Fruit fly (Drosophila melanogaster) whole organism, embryonic: Measurements from ENCODE around the gene CG14984.
A peak's percentile ranks its signal among the peaks of the same experiment; 100 is the strongest.

Experiments
- Atf-2 ChIP-seq: fragments of 200-800 bp; sonication (Bioruptor generic); optimal IDR thresholded peaks from 2 replicates; lab custom pipeline; 2016; ENCODE audit warnings: missing biosample characterization, missing genetic modification characterization
- Bdp1 ChIP-seq: fragments of 200-800 bp; sonication (Bioruptor generic); optimal IDR thresholded peaks from 3 replicates; lab custom pipeline; 2016; ENCODE audit warnings: missing biosample characterization, missing genetic modification characterization
- CG10267 ChIP-seq: fragments of 200-800 bp; sonication (Bioruptor generic); optimal IDR thresholded peaks from 2 replicates; lab custom pipeline; 2018; ENCODE audit warnings: missing biosample characterization, mild to moderate bottlenecking, missing genetic modification characterization, moderate library complexity
- CG10431 ChIP-seq: fragments of 200-800 bp; sonication (Bioruptor generic); optimal IDR thresholded peaks from 3 replicates; lab custom pipeline; 2018; ENCODE audit warnings: missing biosample characterization, mild to moderate bottlenecking, missing genetic modification characterization
- CG12219 ChIP-seq: fragments of 200-800 bp; sonication (Bioruptor generic); optimal IDR thresholded peaks from 3 replicates; lab custom pipeline; 2018; ENCODE audit warnings: missing biosample characterization, mild to moderate bottlenecking, missing genetic modification characterization
- CG16813 ChIP-seq: fragments of 200-800 bp; sonication (Bioruptor generic); IDR thresholded peaks from 3 replicates; pipeline ENCODE4 v1.3.6; 2022; ENCODE audit warnings: missing biosample characterization, missing genetic modification characterization; ENCODE audit not compliant: partially characterized antibody
- CG18764 ChIP-seq: fragments of 200-800 bp; sonication (Bioruptor generic); optimal IDR thresholded peaks from 3 replicates; lab custom pipeline; 2016; ENCODE audit warnings: missing biosample characterization, missing genetic modification characterization
- CG2129 ChIP-seq: fragments of 200-800 bp; sonication (Bioruptor generic); IDR thresholded peaks from 2 replicates; pipeline ENCODE4 v1.3.6; 2022; ENCODE audit warnings: missing biosample characterization, missing genetic modification characterization; ENCODE audit not compliant: partially characterized antibody
- CG30020 ChIP-seq: fragments of 200-800 bp; optimal IDR thresholded peaks from 2 replicates; lab custom pipeline; 2019; ENCODE audit warnings: missing biosample characterization, mild to moderate bottlenecking, missing genetic modification characterization, moderate library complexity
- CG3163 ChIP-seq: fragments of 200-800 bp; sonication (Bioruptor generic); optimal IDR thresholded peaks from 3 replicates; lab custom pipeline; 2016; ENCODE audit warnings: missing biosample characterization, missing genetic modification characterization
- CG34224 ChIP-seq: fragments of 200-800 bp; sonication (Bioruptor generic); IDR thresholded peaks from 3 replicates; pipeline ENCODE4 v1.3.6; 2022; ENCODE audit warnings: missing biosample characterization, missing genetic modification characterization; ENCODE audit not compliant: partially characterized antibody
- CG42726 ChIP-seq: fragments of 200-800 bp; sonication (Bioruptor generic); IDR thresholded peaks from 2 replicates; pipeline ENCODE4 v1.3.6; 2022; ENCODE audit warnings: missing biosample characterization, missing genetic modification characterization; ENCODE audit not compliant: partially characterized antibody
- CG6791 ChIP-seq: fragments of 200-800 bp; sonication (Bioruptor generic); IDR thresholded peaks from 3 replicates; pipeline ENCODE4 v1.3.6; 2022; ENCODE audit warnings: missing biosample characterization, missing genetic modification characterization; ENCODE audit not compliant: partially characterized antibody
- CG7357 ChIP-seq: fragments of 200-800 bp; sonication (Bioruptor generic); IDR thresholded peaks from 3 replicates; pipeline ENCODE4 v1.3.6; 2022; ENCODE audit warnings: missing biosample characterization, missing genetic modification characterization
- CG8944 ChIP-seq: fragments of 200-800 bp; sonication (Bioruptor generic); optimal IDR thresholded peaks from 3 replicates; lab custom pipeline; 2016; ENCODE audit warnings: missing biosample characterization, missing genetic modification characterization
- CG9727 ChIP-seq: fragments of 200-800 bp; sonication (Bioruptor generic); optimal IDR thresholded peaks from 3 replicates; lab custom pipeline; 2017; ENCODE audit warnings: missing biosample characterization, mild to moderate bottlenecking, missing genetic modification characterization
- CG9932 ChIP-seq: fragments of 200-800 bp; sonication (Bioruptor generic); IDR thresholded peaks from 2 replicates; pipeline ENCODE4 v1.3.6; 2022; ENCODE audit warnings: missing biosample characterization, missing genetic modification characterization
- CHES-1-like ChIP-seq: fragments of 200-800 bp; sonication (Bioruptor generic); optimal IDR thresholded peaks from 2 replicates; lab custom pipeline; 2016; ENCODE audit warnings: missing biosample characterization, missing genetic modification characterization
- Dip2 ChIP-seq: fragments of 200-800 bp; sonication (Bioruptor generic); IDR thresholded peaks from 2 replicates; pipeline ENCODE4 v1.3.6; 2022; ENCODE audit warnings: missing biosample characterization, missing genetic modification characterization
- Hmx ChIP-seq: fragments of 200-800 bp; sonication (Bioruptor generic); optimal IDR thresholded peaks from 2 replicates; lab custom pipeline; 2016; ENCODE audit warnings: missing biosample characterization, missing genetic modification characterization
- Lhr ChIP-seq: fragments of 200-800 bp; sonication (Bioruptor generic); optimal IDR thresholded peaks from 3 replicates; lab custom pipeline; 2017; ENCODE audit warnings: mild to moderate bottlenecking, missing biosample characterization, missing genetic modification reagents, missing genetic modification characterization
- Med ChIP-seq: fragments of 200-800 bp; sonication (Bioruptor generic); peaks from one replicate; lab custom pipeline; 2016; ENCODE audit warnings: missing biosample characterization, missing genetic modification characterization, mild to moderate bottlenecking, inconsistent platforms, moderate library complexity
- Nf-YC ChIP-seq: fragments of 200-800 bp; optimal IDR thresholded peaks from 3 replicates; lab custom pipeline; 2019; ENCODE audit warnings: missing biosample characterization, mild to moderate bottlenecking, missing genetic modification characterization, moderate library complexity
- Pdp1 ChIP-seq, 2 experiments: fragments of 200-800 bp; sonication (Bioruptor generic); optimal IDR thresholded peaks; 3 replicates each; lab custom pipeline; 2016; ENCODE audit warnings: missing biosample characterization in 2 of 2, missing genetic modification characterization in 2 of 2, mild to moderate bottlenecking in 1 of 2, moderate library complexity in 1 of 2
- Trl ChIP-seq, 3 experiments: fragments of >200 bp in 2 of 3; fragments of 200-800 bp in 1 of 3; sonication (Bioruptor generic) in 1 of 3; optimal IDR thresholded peaks; 2 replicates in 1 of 3; 3 replicates in 2 of 3; lab custom pipeline; 2016 to 2017; ENCODE audit warnings: missing biosample characterization in 1 of 3, missing genetic modification characterization in 1 of 3
- Xbp1 ChIP-seq: fragments of 200-800 bp; sonication (Bioruptor generic); optimal IDR thresholded peaks from 3 replicates; lab custom pipeline; 2016; ENCODE audit warnings: missing biosample characterization, mild to moderate bottlenecking, missing genetic modification characterization
- al ChIP-seq: fragments of 200-800 bp; sonication (Bioruptor generic); IDR thresholded peaks from 2 replicates; pipeline ENCODE4 v1.3.6; 2022; ENCODE audit warnings: missing biosample characterization, missing genetic modification characterization
- ase ChIP-seq: fragments of 200-800 bp; sonication (Bioruptor generic); IDR thresholded peaks from 3 replicates; pipeline ENCODE4 v1.3.6; 2022; ENCODE audit warnings: missing biosample characterization, missing genetic modification characterization
- bbx ChIP-seq: fragments of 200-800 bp; sonication (Bioruptor generic); IDR thresholded peaks from 2 replicates; pipeline ENCODE4 v1.3.6; 2022; ENCODE audit warnings: missing biosample characterization, missing genetic modification characterization; ENCODE audit not compliant: partially characterized antibody
- chif ChIP-seq, 2 experiments: fragments of 200-800 bp; sonication (Bioruptor generic); optimal IDR thresholded peaks; 3 replicates each; lab custom pipeline; 2016; ENCODE audit warnings: missing biosample characterization in 2 of 2, missing genetic modification characterization in 2 of 2
- da ChIP-seq: fragments of 200-800 bp; sonication (Bioruptor generic); optimal IDR thresholded peaks from 2 replicates; lab custom pipeline; 2016; ENCODE audit warnings: missing biosample characterization, missing genetic modification characterization
- dan ChIP-seq: fragments of 200-800 bp; sonication (Bioruptor generic); IDR thresholded peaks from 2 replicates; pipeline ENCODE4 v1.3.6; 2022; ENCODE audit warnings: missing biosample characterization, missing genetic modification characterization
- ewg ChIP-seq: fragments of 200-800 bp; sonication (Bioruptor generic); optimal IDR thresholded peaks from 3 replicates; lab custom pipeline; 2017; ENCODE audit warnings: mild to moderate bottlenecking, missing biosample characterization, missing genetic modification reagents, missing genetic modification characterization
- eyg ChIP-seq: fragments of 200-800 bp; sonication (Bioruptor generic); optimal IDR thresholded peaks from 3 replicates; lab custom pipeline; 2016; ENCODE audit warnings: missing biosample characterization, missing genetic modification characterization
- fd64A ChIP-seq: fragments of 200-800 bp; sonication (Bioruptor generic); optimal IDR thresholded peaks from 3 replicates; lab custom pipeline; 2018; ENCODE audit warnings: missing biosample characterization, mild to moderate bottlenecking, missing genetic modification characterization
- h ChIP-seq: fragments of >200 bp; optimal IDR thresholded peaks from 2 replicates; lab custom pipeline; 2017
- klu ChIP-seq: fragments of 200-800 bp; sonication (Bioruptor generic); IDR thresholded peaks from 2 replicates; pipeline ENCODE4 v1.3.6; 2022; ENCODE audit warnings: missing biosample characterization, missing genetic modification characterization
- kni ChIP-seq: fragments of 200-800 bp; sonication (Bioruptor generic); optimal IDR thresholded peaks from 3 replicates; lab custom pipeline; 2017; ENCODE audit warnings: mild to moderate bottlenecking, missing biosample characterization, missing genetic modification reagents, missing genetic modification characterization
- nmo ChIP-seq: fragments of 200-800 bp; sonication (Bioruptor generic); optimal IDR thresholded peaks from 2 replicates; lab custom pipeline; 2018; ENCODE audit warnings: missing biosample characterization, mild to moderate bottlenecking, missing genetic modification characterization, moderate library complexity
- p53 ChIP-seq: fragments of 200-800 bp; sonication (Bioruptor generic); optimal IDR thresholded peaks from 2 replicates; lab custom pipeline; 2016; ENCODE audit warnings: missing biosample characterization, missing genetic modification characterization
- pho ChIP-seq: fragments of 200-800 bp; sonication (Bioruptor generic); optimal IDR thresholded peaks from 2 replicates; lab custom pipeline; 2016; ENCODE audit warnings: missing biosample characterization, missing genetic modification characterization
- rib ChIP-seq: fragments of 200-800 bp; sonication (Bioruptor generic); IDR thresholded peaks from 2 replicates; pipeline ENCODE4 v1.3.6; 2022; ENCODE audit warnings: missing biosample characterization, missing genetic modification characterization
- run ChIP-seq: fragments of 200-800 bp; sonication (Bioruptor generic); optimal IDR thresholded peaks from 3 replicates; lab custom pipeline; 2018; ENCODE audit warnings: missing biosample characterization, mild to moderate bottlenecking, missing genetic modification characterization
- sr ChIP-seq: fragments of 200-800 bp; sonication (Bioruptor generic); IDR thresholded peaks from 3 replicates; pipeline ENCODE4 v1.3.6; 2022; ENCODE audit warnings: missing biosample characterization, missing genetic modification characterization
- trh ChIP-seq: fragments of 200-800 bp; sonication (Bioruptor generic); optimal IDR thresholded peaks from 2 replicates; lab custom pipeline; 2016; ENCODE audit warnings: missing biosample characterization, missing genetic modification characterization
- tx ChIP-seq: fragments of 200-800 bp; sonication (Bioruptor generic); optimal IDR thresholded peaks from 2 replicates; lab custom pipeline; 2016; ENCODE audit warnings: missing biosample characterization, missing genetic modification characterization
- unpg ChIP-seq: fragments of 200-800 bp; sonication (Bioruptor generic); optimal IDR thresholded peaks from 3 replicates; lab custom pipeline; 2018; ENCODE audit warnings: missing biosample characterization, mild to moderate bottlenecking, missing genetic modification characterization, moderate library complexity
- wek ChIP-seq: fragments of 200-800 bp; sonication (Bioruptor generic); optimal IDR thresholded peaks from 3 replicates; lab custom pipeline; 2018; ENCODE audit warnings: missing biosample characterization, mild to moderate bottlenecking, missing genetic modification characterization, moderate library complexity
- zf30C ChIP-seq: fragments of 200-800 bp; sonication (Bioruptor generic); optimal IDR thresholded peaks from 3 replicates; lab custom pipeline; 2018; ENCODE audit warnings: missing biosample characterization, mild to moderate bottlenecking, missing genetic modification characterization

The CG14984 gene

dm6 chr3L:3902491-3903198 lies 49.7 kb downstream of the CG14984 start, which contains the start of gene Ubi-p63E (continued):
- peak; percentile 54 for TF ChIP-seq wek (GFP tag; lab: Kevin White, UChicago)
- TF ChIP-seq CG42726, result no peak
- no peak for TF ChIP-seq al (GFP tag; lab: Robert Waterston, UW)
- TF ChIP-seq CG10431 (GFP tag; lab: Kevin White, UChicago), result peak; percentile 50
- peak; percentile 67 for TF ChIP-seq tx (GFP tag; lab: Kevin White, UChicago)
- TF ChIP-seq p53 (GFP tag; lab: Kevin White, UChicago), result no peak
- TF ChIP-seq Lhr (GFP tag; lab: Kevin White, UChicago), result peak; percentile 11
- no peak for TF ChIP-seq kni (GFP tag; lab: Kevin White, UChicago)
- peak; percentile 98 for TF ChIP-seq zf30C
- TF ChIP-seq Dip2 (GFP tag; lab: Robert Waterston, UW), result no peak
- TF ChIP-seq trh (GFP tag; lab: Kevin White, UChicago), result no peak
- TF ChIP-seq CHES-1-like, result peak; percentile 54
- TF ChIP-seq dan, result no peak
- TF ChIP-seq Bdp1, result peak; percentile 12
- TF ChIP-seq Pdp1 (GFP tag; optimal IDR thresholded peaks at IDR 0.05; lab: Kevin White, UChicago), result peak; percentile 76 to 86
- TF ChIP-seq Xbp1, result peak; percentile 70
- peak; percentile 48 for TF ChIP-seq CG12219 (GFP tag; lab: Kevin White, UChicago)
- peak; percentile 60 for TF ChIP-seq unpg
- TF ChIP-seq Atf-2 (GFP tag; lab: Kevin White, UChicago), result peak; percentile 60
- no peak for TF ChIP-seq CG30020 (tag; lab: Kevin White, UChicago)
- peak; percentile 72 for TF ChIP-seq nmo (GFP tag; lab: Kevin White, UChicago)
- no peak for TF ChIP-seq h (lab: Kevin White, UChicago)
- TF ChIP-seq bbx (GFP tag; lab: Robert Waterston, UW), result no peak
- no peak for TF ChIP-seq run
- TF ChIP-seq Trl (optimal IDR thresholded peaks at IDR 0.05; lab: Kevin White, UChicago), result no peak
- TF ChIP-seq Trl (GFP tag; optimal IDR thresholded peaks at IDR 0.05; lab: Kevin White, UChicago), result peak; percentile 71
- TF ChIP-seq CG16813 (GFP tag; lab: Robert Waterston, UW), result no peak
- TF ChIP-seq CG18764 (GFP tag; lab: Kevin White, UChicago), result peak; percentile 30
- no peak for TF ChIP-seq CG9932 (GFP tag; lab: Robert Waterston, UW)
- TF ChIP-seq CG6791 (GFP tag; lab: Robert Waterston, UW), result no peak
- no peak for TF ChIP-seq ase (GFP tag; lab: Robert Waterston, UW)
- peak; percentile 59 for TF ChIP-seq CG10267 (tag; lab: Kevin White, UChicago)
- TF ChIP-seq CG34224 (GFP tag; lab: Robert Waterston, UW), result no peak
- no peak for TF ChIP-seq fd64A (GFP tag; lab: Kevin White, UChicago)
- no peak for TF ChIP-seq klu (GFP tag; lab: Robert Waterston, UW)
- peak; percentile 92 for TF ChIP-seq Med
- no peak for TF ChIP-seq Hmx (GFP tag; lab: Kevin White, UChicago)
- peak; percentile 40 for TF ChIP-seq CG3163
- TF ChIP-seq sr (GFP tag; lab: Robert Waterston, UW), result no peak
- TF ChIP-seq da (GFP tag; lab: Kevin White, UChicago), result no peak
- no peak for TF ChIP-seq ewg
- TF ChIP-seq rib (GFP tag; lab: Robert Waterston, UW), result no peak
- TF ChIP-seq CG9727, result peak; percentile 74
- TF ChIP-seq CG8944 (GFP tag; lab: Kevin White, UChicago), result peak; percentile 52
- TF ChIP-seq eyg (GFP tag; lab: Kevin White, UChicago), result peak; percentile 61
- 0 out of 3 replicates have a peak, but pooled peaks have one; percentile 6 for TF ChIP-seq CG7357 (GFP tag; lab: Robert Waterston, UW)
- peak; percentile 80 for TF ChIP-seq pho (GFP tag; lab: Kevin White, UChicago)
- peak; percentile 33 for TF ChIP-seq Nf-YC (tag; lab: Kevin White, UChicago)
- peak; percentile 60 to 61 for TF ChIP-seq chif (GFP tag; optimal IDR thresholded peaks at IDR 0.05; lab: Kevin White, UChicago)
- no peak for TF ChIP-seq CG2129 (GFP tag; lab: Robert Waterston, UW)
